Worm (Caenorhabditis elegans) whole organism, young adult: Measurements from ENCODE around the gene sec-23.

Experiments
- B0261.1 ChIP-seq: sonication (generic microtip); optimal IDR thresholded peaks from 2 replicates; lab custom pipeline; 2016; ENCODE audit warnings: mild to moderate bottlenecking, missing genetic modification characterization, moderate library complexity, missing compliant biosample characterization
- D2030.7 ChIP-seq: fragments of 200-800 bp; sonication (Bioruptor generic); IDR thresholded peaks from 2 replicates; pipeline ENCODE4 v1.3.6; 2022; ENCODE audit warnings: missing genetic modification reagents, missing genetic modification characterization, missing compliant biosample characterization
- F33H1.4 ChIP-seq: fragments of 200-800 bp; sonication (Bioruptor generic); IDR thresholded peaks from 2 replicates; pipeline ENCODE4 v1.3.6; 2022; ENCODE audit warnings: missing genetic modification reagents, missing genetic modification characterization, missing compliant biosample characterization
- F57A8.1 ChIP-seq: fragments of 200-800 bp; sonication (Bioruptor generic); optimal IDR thresholded peaks from 2 replicates; lab custom pipeline; 2018; ENCODE audit warnings: mild to moderate bottlenecking, missing genetic modification characterization, moderate library complexity, missing compliant biosample characterization
- F57C9.4 ChIP-seq: sonication (generic microtip); optimal IDR thresholded peaks from 2 replicates; lab custom pipeline; 2017; ENCODE audit warnings: mild to moderate bottlenecking, missing genetic modification characterization, missing compliant biosample characterization
- Y53F4B.3 ChIP-seq: fragments of 200-800 bp; sonication (Bioruptor generic); IDR thresholded peaks from 2 replicates; pipeline ENCODE4 v1.3.6; 2022; ENCODE audit warnings: missing genetic modification reagents, missing genetic modification characterization, missing compliant biosample characterization
- Y67H2A.10 ChIP-seq: fragments of 200-800 bp; sonication (Bioruptor generic); conservative IDR thresholded peaks from 2 replicates; pipeline ENCODE4 v1.3.6; 2022; ENCODE audit warnings: missing genetic modification reagents, missing genetic modification characterization, missing compliant biosample characterization
- Y95B8A.8 ChIP-seq: fragments of 200-800 bp; sonication (Bioruptor generic); IDR thresholded peaks from 2 replicates; pipeline ENCODE4 v1.3.6; 2022; ENCODE audit warnings: missing genetic modification reagents, missing genetic modification characterization, missing compliant biosample characterization
- aptf-3 ChIP-seq: fragments of 200-800 bp; sonication (Bioruptor generic); IDR thresholded peaks from 2 replicates; pipeline ENCODE4 v1.3.6; 2022; ENCODE audit warnings: missing genetic modification characterization, missing compliant biosample characterization
- attf-6 ChIP-seq: fragments of 200-800 bp; sonication (Bioruptor generic); IDR thresholded peaks from 2 replicates; pipeline ENCODE4 v1.3.6; 2022; ENCODE audit warnings: missing genetic modification reagents, missing genetic modification characterization, missing compliant biosample characterization
- ceh-100 ChIP-seq: fragments of 200-800 bp; sonication (Bioruptor generic); IDR thresholded peaks from 2 replicates; pipeline ENCODE4 v1.3.6; 2022; ENCODE audit warnings: missing genetic modification reagents, missing genetic modification characterization, missing compliant biosample characterization
- ceh-58 ChIP-seq: fragments of 200-800 bp; sonication (Bioruptor generic); IDR thresholded peaks from 2 replicates; pipeline ENCODE4 v1.3.6; 2022; ENCODE audit warnings: missing genetic modification characterization, missing compliant biosample characterization
- die-1 ChIP-seq: sonication (generic microtip); optimal IDR thresholded peaks from 2 replicates; lab custom pipeline; 2016; ENCODE audit warnings: missing genotype, mild to moderate bottlenecking, missing genetic modification characterization, missing compliant biosample characterization
- dox-1 ChIP-seq: fragments of 200-800 bp; sonication (Bioruptor generic); IDR thresholded peaks from 2 replicates; pipeline ENCODE4 v1.3.6; 2022; ENCODE audit warnings: missing genetic modification reagents, missing genetic modification characterization, missing compliant biosample characterization
- ets-4 ChIP-seq: fragments of 200-800 bp; sonication (Bioruptor generic); optimal IDR thresholded peaks from 2 replicates; lab custom pipeline; 2018; ENCODE audit warnings: mild to moderate bottlenecking, missing genetic modification characterization, missing compliant biosample characterization
- fkh-3 ChIP-seq: sonication (generic microtip); optimal IDR thresholded peaks from 2 replicates; lab custom pipeline; 2016; ENCODE audit warnings: mild to moderate bottlenecking, missing genetic modification characterization, missing compliant biosample characterization
- gei-17 ChIP-seq: fragments of 200-800 bp; sonication (Bioruptor generic); optimal IDR thresholded peaks from 2 replicates; lab custom pipeline; 2018; ENCODE audit warnings: mild to moderate bottlenecking, missing genetic modification characterization, missing compliant biosample characterization
- hlh-12 ChIP-seq: sonication (generic microtip); optimal IDR thresholded peaks from 2 replicates; lab custom pipeline; 2016; ENCODE audit warnings: missing genetic modification characterization, missing compliant biosample characterization
- hmg-1.2 ChIP-seq: fragments of 200-800 bp; sonication (Bioruptor generic); IDR thresholded peaks from 2 replicates; pipeline ENCODE4 v1.3.6; 2022; ENCODE audit warnings: missing genetic modification reagents, missing genetic modification characterization, missing compliant biosample characterization
- hmg-20 ChIP-seq: fragments of 200-800 bp; sonication (Bioruptor generic); IDR thresholded peaks from 2 replicates; pipeline ENCODE4 v1.3.6; 2022; ENCODE audit warnings: missing genetic modification reagents, missing genetic modification characterization, missing compliant biosample characterization
- lag-1 ChIP-seq: fragments of 200-800 bp; sonication (Bioruptor generic); IDR thresholded peaks from 2 replicates; pipeline ENCODE4 v1.3.6; 2022; ENCODE audit warnings: missing genetic modification reagents, missing genetic modification characterization, missing compliant biosample characterization
- let-607 ChIP-seq, 2 experiments: fragments of 200-800 bp in 1 of 2; sonication (Bioruptor generic) in 1 of 2; sonication (generic microtip) in 1 of 2; optimal IDR thresholded peaks; 2 replicates each; lab custom pipeline; 2016 to 2018; ENCODE audit warnings: mild to moderate bottlenecking in 2 of 2, missing compliant biosample characterization in 2 of 2, missing genetic modification characterization in 2 of 2, moderate library complexity in 2 of 2, missing genotype in 1 of 2
- madf-6 ChIP-seq: fragments of 200-800 bp; sonication (Bioruptor generic); IDR thresholded peaks from 2 replicates; pipeline ENCODE4 v1.3.6; 2022; ENCODE audit warnings: missing genetic modification reagents, missing genetic modification characterization, missing compliant biosample characterization
- madf-8 ChIP-seq: fragments of 200-800 bp; sonication (Bioruptor generic); conservative IDR thresholded peaks from 2 replicates; pipeline ENCODE4 v1.3.6; 2022; ENCODE audit warnings: missing genetic modification reagents, missing genetic modification characterization, missing compliant biosample characterization
- mxl-1 ChIP-seq: sonication (generic microtip); optimal IDR thresholded peaks from 2 replicates; lab custom pipeline; 2016; ENCODE audit warnings: missing genetic modification characterization, missing compliant biosample characterization
- nhr-120 ChIP-seq: fragments of 200-800 bp; sonication (Bioruptor generic); IDR thresholded peaks from 2 replicates; pipeline ENCODE4 v1.3.6; 2022; ENCODE audit warnings: missing genetic modification characterization, missing compliant biosample characterization
- nhr-179 ChIP-seq: sonication (generic microtip); optimal IDR thresholded peaks from 2 replicates; lab custom pipeline; 2016; ENCODE audit warnings: mild to moderate bottlenecking, missing genetic modification characterization, missing compliant biosample characterization
- nhr-90 ChIP-seq: sonication (generic microtip); optimal IDR thresholded peaks from 2 replicates; lab custom pipeline; 2016; ENCODE audit warnings: missing genotype, mild to moderate bottlenecking, missing genetic modification characterization, missing compliant biosample characterization
- rcor-1 ChIP-seq: fragments of 200-800 bp; sonication (Bioruptor generic); IDR thresholded peaks from 2 replicates; pipeline ENCODE4 v1.3.6; 2022; ENCODE audit warnings: missing genetic modification reagents, missing genetic modification characterization, missing compliant biosample characterization
- rec-8 ChIP-seq, 2 experiments: sonication (generic microtip); optimal IDR thresholded peaks; 2 replicates each; lab custom pipeline; 2016; ENCODE audit warnings: mild to moderate bottlenecking in 2 of 2, missing genetic modification characterization in 2 of 2, missing genetic modification reagents in 2 of 2, missing genotype in 2 of 2, missing biosample characterization in 1 of 2, missing compliant biosample characterization in 1 of 2, moderate library complexity in 1 of 2
- snpc-1.3 ChIP-seq: sonication (generic microtip); optimal IDR thresholded peaks from 2 replicates; lab custom pipeline; 2017; ENCODE audit warnings: missing genetic modification characterization, mild to moderate bottlenecking, missing compliant biosample characterization, antibody characterized with exemption, moderate library complexity, missing genotype, missing genetic modification reagents; ENCODE audit not compliant: insufficient read depth
- snpc-3.4 ChIP-seq: sonication (generic microtip); optimal IDR thresholded peaks from 2 replicates; lab custom pipeline; 2017; ENCODE audit warnings: missing genetic modification characterization, mild to moderate bottlenecking, missing compliant biosample characterization, antibody characterized with exemption, moderate library complexity, missing genotype, missing genetic modification reagents
- somi-1 ChIP-seq: fragments of 200-800 bp; sonication (Bioruptor generic); optimal IDR thresholded peaks from 2 replicates; lab custom pipeline; 2018; ENCODE audit warnings: mild to moderate bottlenecking, missing genetic modification characterization, missing compliant biosample characterization
- tbp1 ChIP-seq: fragments of 200-800 bp; sonication (Bioruptor generic); optimal IDR thresholded peaks from 2 replicates; lab custom pipeline; 2018; ENCODE audit warnings: mild to moderate bottlenecking, missing genetic modification characterization, missing compliant biosample characterization
- zim-3 ChIP-seq: sonication (generic microtip); optimal IDR thresholded peaks from 2 replicates; lab custom pipeline; 2017; ENCODE audit warnings: mild to moderate bottlenecking, missing genetic modification characterization, moderate library complexity, missing compliant biosample characterization
- ztf-18 ChIP-seq: sonication (generic microtip); optimal IDR thresholded peaks from 2 replicates; lab custom pipeline; 2016; ENCODE audit warnings: missing genotype, mild to moderate bottlenecking, missing genetic modification characterization, missing compliant biosample characterization
- ztf-28 ChIP-seq: fragments of 200-800 bp; sonication (Bioruptor generic); IDR thresholded peaks from 2 replicates; pipeline ENCODE4 v1.3.6; 2022; ENCODE audit warnings: missing genetic modification reagents, missing genetic modification characterization, missing compliant biosample characterization

sec-23 gene

ce11 chrV:20090698-20091313 lies at the start of gene sec-23, which contains the start of gene dcs-1:
sec-23 (plus strand) TSS chrV:20091263.
dcs-1 (minus strand) TSS chrV:20090743.
- TF ChIP-seq nhr-90 = no peak
- no peak for TF ChIP-seq ztf-28 (GFP tag; lab: Robert Waterston, UW)
- no peak for TF ChIP-seq Y67H2A.10 (GFP tag; lab: Robert Waterston, UW)
- TF ChIP-seq snpc-3.4 = peak; percentile 12
- TF ChIP-seq F57A8.1 (GFP tag; lab: Kevin White, UChicago) = no peak
- peak in 1 of 2 experiments; percentile 15 for TF ChIP-seq rec-8 (tag; optimal IDR thresholded peaks at IDR 0.05; lab: Kevin White, UChicago)
- TF ChIP-seq let-607 (tag; optimal IDR thresholded peaks at IDR 0.05; lab: Kevin White, UChicago) = peak; percentile 97 to 98
- TF ChIP-seq Y95B8A.8 (GFP tag; lab: Robert Waterston, UW) = no peak
- 0 out of 2 replicates have a peak, but pooled peaks have one; percentile 11 for TF ChIP-seq D2030.7
- TF ChIP-seq dox-1 (GFP tag; lab: Robert Waterston, UW) = 0 out of 2 replicates have a peak, but pooled peaks have one; percentile 21
- TF ChIP-seq, all 124 proteins: peak for 5

- TF ChIP-seq attf-6 (GFP tag; lab: Robert Waterston, UW) (no peak), ceh-58 (no peak), nhr-120 (GFP tag; lab: Robert Waterston, UW) (no peak), die-1 (tag; lab: Kevin White, UChicago) (no peak), madf-8 (GFP tag; lab: Robert Waterston, UW) (no peak), F33H1.4 (GFP tag; lab: Robert Waterston, UW) (no peak), Y95B8A.8 (GFP tag; lab: Robert Waterston, UW) (no peak), hlh-12 (tag; lab: Kevin White, UChicago) (no peak), ets-4 (GFP tag; lab: Kevin White, UChicago) (no peak), F57C9.4 (tag; lab: Kevin White, UChicago) (no peak)
Measured at ce11 chrV:20047310-20047709, 43.8 kb upstream of the sec-23 start, which contains the start of gene spe-19. spe-19 (minus strand) TSS chrV:20047410.

- TF ChIP-seq tbp1 (GFP tag; lab: Kevin White, UChicago) (no peak), mxl-1 (tag; lab: Kevin White, UChicago) (no peak), aptf-3 (no peak), ztf-18 (no peak), rcor-1 (no peak), madf-6 (GFP tag; lab: Robert Waterston, UW) (no peak), fkh-3 (no peak), ceh-100 (GFP tag; lab: Robert Waterston, UW) (no peak), gei-17 (GFP tag; lab: Kevin White, UChicago) (no peak), B0261.1 (tag; lab: Kevin White, UChicago) (no peak)
Measured at ce11 chrV:20049065-20049464, 42.0 kb upstream of the sec-23 start, which contains the start of gene srh-233. srh-233 (plus strand) TSS chrV:20049365.

ce11 chrV:20059370-20059769 lies 31.7 kb upstream of the sec-23 start:
- no peak for TF ChIP-seq somi-1
- no peak for TF ChIP-seq snpc-1.3 (tag; lab: Kevin White, UChicago)
- TF ChIP-seq zim-3 (tag; lab: Kevin White, UChicago) = no peak
- TF ChIP-seq hmg-1.2 (GFP tag; lab: Robert Waterston, UW) = no peak
- no peak for TF ChIP-seq F57C9.4 (tag; lab: Kevin White, UChicago)
- no peak for TF ChIP-seq nhr-179 (tag; lab: Kevin White, UChicago)
- no peak for TF ChIP-seq hmg-20 (GFP tag; lab: Robert Waterston, UW)
- no peak for TF ChIP-seq Y67H2A.10 (GFP tag; lab: Robert Waterston, UW)
- no peak for TF ChIP-seq lag-1 (GFP tag; lab: Robert Waterston, UW)
- TF ChIP-seq Y53F4B.3 (GFP tag; lab: Robert Waterston, UW) = no peak
